Fruit fly (Drosophila melanogaster) whole organism, embryonic: Measurements from ENCODE around the gene CG7953.

Source experiments
- Awh ChIP-seq: fragments of 200-800 bp; sonication (Bioruptor generic); IDR thresholded peaks from 2 replicates; pipeline ENCODE4, ENCODE4 v1.3.6; 2022; ENCODE audit warnings: missing biosample characterization, missing genetic modification characterization
- BtbVII ChIP-seq: fragments of 200-800 bp; sonication (Bioruptor generic); optimal IDR thresholded peaks from 3 replicates; lab custom pipeline; 2017; ENCODE audit warnings: missing biosample characterization, mild to moderate bottlenecking, missing genetic modification characterization
- CG10321 ChIP-seq: fragments of 200-800 bp; sonication (Bioruptor generic); IDR thresholded peaks from 2 replicates; pipeline ENCODE4 v1.3.6; 2022; ENCODE audit warnings: missing biosample characterization, missing genetic modification characterization
- CG10543 ChIP-seq: fragments of 200-800 bp; sonication (Bioruptor generic); optimal IDR thresholded peaks from 3 replicates; lab custom pipeline; 2017; ENCODE audit warnings: missing biosample characterization, mild to moderate bottlenecking, missing genetic modification characterization, moderate library complexity
- CG10654 ChIP-seq: fragments of 200-800 bp; sonication (Bioruptor generic); optimal IDR thresholded peaks from 2 replicates; lab custom pipeline; 2016; ENCODE audit warnings: missing biosample characterization, missing genetic modification characterization
- CG10979 ChIP-seq: fragments of 200-800 bp; sonication (Bioruptor generic); optimal IDR thresholded peaks from 2 replicates; lab custom pipeline; 2018; ENCODE audit warnings: missing biosample characterization, mild to moderate bottlenecking, missing genetic modification characterization, moderate library complexity
- CG12299 ChIP-seq: fragments of 200-800 bp; sonication (Bioruptor generic); optimal IDR thresholded peaks from 2 replicates; lab custom pipeline; 2018; ENCODE audit warnings: missing biosample characterization, mild to moderate bottlenecking, missing genetic modification characterization
- CG12744 ChIP-seq: fragments of 200-800 bp; sonication (Bioruptor generic); optimal IDR thresholded peaks from 2 replicates; lab custom pipeline; 2016; ENCODE audit warnings: missing biosample characterization, missing genetic modification characterization
- CG13296 ChIP-seq: fragments of 200-800 bp; sonication (Bioruptor generic); optimal IDR thresholded peaks from 3 replicates; lab custom pipeline; 2018; ENCODE audit warnings: missing biosample characterization, mild to moderate bottlenecking, missing genetic modification characterization
- CG13624 ChIP-seq: fragments of 200-800 bp; sonication (Bioruptor generic); optimal IDR thresholded peaks from 2 replicates; lab custom pipeline; 2016; ENCODE audit warnings: missing biosample characterization, missing genetic modification characterization
- CG13775 ChIP-seq: fragments of 200-800 bp; sonication (Bioruptor generic); optimal IDR thresholded peaks from 3 replicates; lab custom pipeline; 2017; ENCODE audit warnings: missing biosample characterization, mild to moderate bottlenecking, missing genetic modification characterization
- CG30020 ChIP-seq: fragments of 200-800 bp; optimal IDR thresholded peaks from 2 replicates; lab custom pipeline; 2019; ENCODE audit warnings: missing biosample characterization, mild to moderate bottlenecking, missing genetic modification characterization, moderate library complexity
- CG31388 ChIP-seq: fragments of 200-800 bp; sonication (Bioruptor generic); optimal IDR thresholded peaks from 2 replicates; lab custom pipeline; 2016; ENCODE audit warnings: missing biosample characterization, missing genetic modification characterization
- CG6654 ChIP-seq: fragments of 200-800 bp; sonication (Bioruptor generic); optimal IDR thresholded peaks from 2 replicates; lab custom pipeline; 2017; ENCODE audit warnings: missing biosample characterization, mild to moderate bottlenecking, missing genetic modification characterization
- CG6813 ChIP-seq: fragments of 200-800 bp; sonication (Bioruptor generic); optimal IDR thresholded peaks from 2 replicates; lab custom pipeline; 2017; ENCODE audit warnings: missing biosample characterization, missing genetic modification characterization, mild to moderate bottlenecking, moderate library complexity, missing genetic modification reagents
- CG7556 ChIP-seq: fragments of 200-800 bp; sonication (Bioruptor generic); optimal IDR thresholded peaks from 2 replicates; lab custom pipeline; 2017; ENCODE audit warnings: missing biosample characterization, mild to moderate bottlenecking, missing genetic modification characterization
- CG7786 ChIP-seq: fragments of 200-800 bp; sonication (Bioruptor generic); optimal IDR thresholded peaks from 2 replicates; lab custom pipeline; 2016; ENCODE audit warnings: missing biosample characterization, missing genetic modification characterization
- CG8281 ChIP-seq: fragments of 200-800 bp; sonication (Bioruptor generic); optimal IDR thresholded peaks from 2 replicates; lab custom pipeline; 2018; ENCODE audit warnings: missing biosample characterization, mild to moderate bottlenecking, missing genetic modification characterization, moderate library complexity
- CoRest ChIP-seq: fragments of 200-800 bp; sonication (Bioruptor generic); optimal IDR thresholded peaks from 3 replicates; lab custom pipeline; 2018; ENCODE audit warnings: missing biosample characterization, mild to moderate bottlenecking, missing genetic modification characterization, moderate library complexity
- Dad ChIP-seq: fragments of 200-800 bp; sonication (Bioruptor generic); optimal IDR thresholded peaks from 3 replicates; lab custom pipeline; 2016; ENCODE audit warnings: missing biosample characterization, missing genetic modification characterization
- Dbx ChIP-seq: fragments of 200-800 bp; sonication (Bioruptor generic); IDR thresholded peaks from 3 replicates; pipeline ENCODE4 v1.3.6; 2022; ENCODE audit warnings: missing biosample characterization, missing genetic modification characterization
- Deaf1 ChIP-seq: fragments of 200-800 bp; optimal IDR thresholded peaks from 3 replicates; lab custom pipeline; 2019; ENCODE audit warnings: missing biosample characterization, mild to moderate bottlenecking, missing genetic modification characterization, moderate library complexity
- Doc2 ChIP-seq: fragments of 200-800 bp; sonication (Bioruptor generic); IDR thresholded peaks from 2 replicates; pipeline ENCODE4 v1.3.6; 2022; ENCODE audit warnings: missing biosample characterization, missing genetic modification characterization
- Dp ChIP-seq: fragments of 200-800 bp; sonication (Bioruptor generic); optimal IDR thresholded peaks from 2 replicates; lab custom pipeline; 2018; ENCODE audit warnings: missing biosample characterization, mild to moderate bottlenecking, missing genetic modification characterization, moderate library complexity
- Dref ChIP-seq: fragments of 200-800 bp; sonication (Bioruptor generic); IDR thresholded peaks from 2 replicates; pipeline ENCODE4 v1.3.6; 2022; ENCODE audit warnings: missing biosample characterization, missing genetic modification characterization
- Elba2 ChIP-seq: fragments of 200-800 bp; sonication (Bioruptor generic); optimal IDR thresholded peaks from 3 replicates; lab custom pipeline; 2016; ENCODE audit warnings: missing biosample characterization, missing genetic modification characterization
- Fer1 ChIP-seq: fragments of 200-800 bp; sonication (Bioruptor generic); optimal IDR thresholded peaks from 2 replicates; lab custom pipeline; 2017; ENCODE audit warnings: missing biosample characterization, mild to moderate bottlenecking, missing genetic modification characterization
- Gug ChIP-seq: fragments of 200-800 bp; sonication (Bioruptor generic); IDR thresholded peaks from 4 replicates; pipeline ENCODE4 v1.3.6; 2022; ENCODE audit warnings: missing biosample characterization, missing genetic modification characterization
- HLH54F ChIP-seq: fragments of 200-800 bp; sonication (Bioruptor generic); optimal IDR thresholded peaks from 3 replicates; lab custom pipeline; 2016; ENCODE audit warnings: missing biosample characterization, missing genetic modification characterization
- Med ChIP-seq: fragments of 200-800 bp; sonication (Bioruptor generic); peaks from one replicate; lab custom pipeline; 2016; ENCODE audit warnings: missing biosample characterization, missing genetic modification characterization, mild to moderate bottlenecking, inconsistent platforms, moderate library complexity
- Sox100B ChIP-seq: fragments of 200-800 bp; sonication (Bioruptor generic); optimal IDR thresholded peaks from 3 replicates; lab custom pipeline; 2018; ENCODE audit warnings: missing biosample characterization, mild to moderate bottlenecking, missing genetic modification characterization
- Xrp1 ChIP-seq: fragments of 200-800 bp; sonication (Bioruptor generic); IDR thresholded peaks from 2 replicates; pipeline ENCODE4 v1.3.6; 2022; ENCODE audit warnings: missing biosample characterization, missing genetic modification characterization
- bigmax ChIP-seq: fragments of 200-800 bp; sonication (Bioruptor generic); optimal IDR thresholded peaks from 2 replicates; lab custom pipeline; 2018; ENCODE audit warnings: missing biosample characterization, mild to moderate bottlenecking, missing genetic modification characterization
- chm ChIP-seq: fragments of 200-800 bp; sonication (Bioruptor generic); IDR thresholded peaks from 2 replicates; pipeline ENCODE4 v1.3.6; 2022; ENCODE audit warnings: missing biosample characterization, missing genetic modification characterization
- chn ChIP-seq: fragments of 200-800 bp; sonication (Bioruptor generic); optimal IDR thresholded peaks from 2 replicates; lab custom pipeline; 2016; ENCODE audit warnings: missing biosample characterization, missing genetic modification characterization
- crc ChIP-seq: fragments of 200-800 bp; sonication (Bioruptor generic); optimal IDR thresholded peaks from 2 replicates; lab custom pipeline; 2016; ENCODE audit warnings: missing biosample characterization, missing genetic modification characterization
- dan ChIP-seq: fragments of 200-800 bp; sonication (Bioruptor generic); IDR thresholded peaks from 2 replicates; pipeline ENCODE4 v1.3.6; 2022; ENCODE audit warnings: missing biosample characterization, missing genetic modification characterization
- dmrt99B ChIP-seq: fragments of 200-800 bp; sonication (Bioruptor generic); optimal IDR thresholded peaks from 2 replicates; lab custom pipeline; 2018; ENCODE audit warnings: missing biosample characterization, mild to moderate bottlenecking, missing genetic modification characterization, moderate library complexity
- fd3F ChIP-seq: fragments of 200-800 bp; sonication (Bioruptor generic); optimal IDR thresholded peaks from 2 replicates; lab custom pipeline; 2018; ENCODE audit warnings: missing biosample characterization, mild to moderate bottlenecking, missing genetic modification characterization, moderate library complexity
- ftz-f1 ChIP-seq: fragments of 200-800 bp; sonication (Bioruptor generic); optimal IDR thresholded peaks from 2 replicates; lab custom pipeline; 2016; ENCODE audit warnings: missing biosample characterization, missing genetic modification characterization
- gem ChIP-seq: fragments of 200-800 bp; sonication (Bioruptor generic); optimal IDR thresholded peaks from 2 replicates; lab custom pipeline; 2019; ENCODE audit warnings: missing biosample characterization, mild to moderate bottlenecking, missing genetic modification characterization, moderate library complexity
- her ChIP-seq: fragments of 200-800 bp; sonication (Bioruptor generic); optimal IDR thresholded peaks from 2 replicates; lab custom pipeline; 2016; ENCODE audit warnings: missing biosample characterization, missing genetic modification characterization
- maf-S ChIP-seq: fragments of 200-800 bp; sonication (Bioruptor generic); optimal IDR thresholded peaks from 2 replicates; lab custom pipeline; 2016; ENCODE audit warnings: missing biosample characterization, missing genetic modification characterization
- nom ChIP-seq: fragments of 200-800 bp; sonication (Bioruptor generic); optimal IDR thresholded peaks from 2 replicates; lab custom pipeline; 2017; ENCODE audit warnings: missing biosample characterization, missing genetic modification characterization, mild to moderate bottlenecking, moderate library complexity, missing genetic modification reagents
- phol ChIP-seq: fragments of 200-800 bp; sonication (Bioruptor generic); optimal IDR thresholded peaks from 3 replicates; lab custom pipeline; 2018; ENCODE audit warnings: missing biosample characterization, mild to moderate bottlenecking, missing genetic modification characterization, moderate library complexity
- pnt ChIP-seq: fragments of 200-800 bp; sonication (Bioruptor generic); optimal IDR thresholded peaks from 3 replicates; lab custom pipeline; 2016; ENCODE audit warnings: missing biosample characterization, missing genetic modification characterization
- ranshi ChIP-seq: fragments of 200-800 bp; sonication (Bioruptor generic); IDR thresholded peaks from 2 replicates; pipeline ENCODE4 v1.3.6; 2022; ENCODE audit warnings: missing biosample characterization, missing genetic modification characterization
- row ChIP-seq: fragments of 200-800 bp; sonication (Bioruptor generic); IDR thresholded peaks from 3 replicates; pipeline ENCODE4 v1.3.6; 2022; ENCODE audit warnings: missing biosample characterization, missing genetic modification characterization
- scrt ChIP-seq: fragments of 200-800 bp; sonication (Bioruptor generic); optimal IDR thresholded peaks from 2 replicates; lab custom pipeline; 2018; ENCODE audit warnings: missing biosample characterization, mild to moderate bottlenecking, missing genetic modification characterization, moderate library complexity
- sr ChIP-seq: fragments of 200-800 bp; sonication (Bioruptor generic); IDR thresholded peaks from 3 replicates; pipeline ENCODE4 v1.3.6; 2022; ENCODE audit warnings: missing biosample characterization, missing genetic modification characterization
- tgo ChIP-seq: fragments of 200-800 bp; sonication (Bioruptor generic); IDR thresholded peaks from 3 replicates; pipeline ENCODE4 v1.3.6; 2022; ENCODE audit warnings: missing biosample characterization, missing genetic modification characterization
- twi ChIP-seq: fragments of 200-800 bp; optimal IDR thresholded peaks from 2 replicates; lab custom pipeline; 2019; ENCODE audit warnings: missing biosample characterization, mild to moderate bottlenecking, missing genetic modification characterization, moderate library complexity

Gene CG7953

dm6 chr2L:13835959-13836358 lies 11.8 kb upstream of the CG7953 start (continued):
- TF ChIP-seq dmrt99B (tag; lab: Kevin White, UChicago): no peak
- TF ChIP-seq Dad (GFP tag; lab: Kevin White, UChicago): no peak
- no peak for TF ChIP-seq BtbVII (GFP tag; lab: Kevin White, UChicago)
- TF ChIP-seq chm: 0 out of 2 replicates have a peak, but pooled peaks have one; percentile 31
- TF ChIP-seq gem (tag; lab: Kevin White, UChicago): no peak
- no peak for TF ChIP-seq phol (tag; lab: Kevin White, UChicago)
- no peak for TF ChIP-seq CG30020 (tag; lab: Kevin White, UChicago)
- no peak for TF ChIP-seq CG6654 (GFP tag; lab: Kevin White, UChicago)
- TF ChIP-seq sr: peak; percentile 71; the same call in 2 of the 3 replicates
- no peak for TF ChIP-seq twi
- TF ChIP-seq chn (GFP tag; lab: Kevin White, UChicago): no peak
- TF ChIP-seq Doc2 (GFP tag; lab: Robert Waterston, UW): 0 out of 2 replicates have a peak, but pooled peaks have one; percentile 13
- no peak for TF ChIP-seq Deaf1
- TF ChIP-seq CG31388 (GFP tag; lab: Kevin White, UChicago): no peak
- peak; percentile 64 for TF ChIP-seq Med
- 0 out of 2 replicates have a peak, but pooled peaks have one; percentile 22 for TF ChIP-seq Awh (GFP tag; lab: Robert Waterston, UW)
- TF ChIP-seq CG10654 (GFP tag; lab: Kevin White, UChicago): no peak
- no peak for TF ChIP-seq CG13624 (GFP tag; lab: Kevin White, UChicago)
- TF ChIP-seq CG12744 (GFP tag; lab: Kevin White, UChicago): no peak
- no peak for TF ChIP-seq CG8281 (tag; lab: Kevin White, UChicago)
- TF ChIP-seq dan (GFP tag; lab: Robert Waterston, UW): no peak
- TF ChIP-seq CG12299: no peak
- peak; percentile 60 for TF ChIP-seq CG13775 (GFP tag; lab: Kevin White, UChicago)
- TF ChIP-seq tgo (GFP tag; lab: Robert Waterston, UW): no peak
- TF ChIP-seq scrt (GFP tag; lab: Kevin White, UChicago): no peak
- TF ChIP-seq Dref (GFP tag; lab: Robert Waterston, UW): no peak
- no peak for TF ChIP-seq CG13296 (GFP tag; lab: Kevin White, UChicago)
- TF ChIP-seq Fer1 (GFP tag; lab: Kevin White, UChicago): no peak
- TF ChIP-seq fd3F (GFP tag; lab: Kevin White, UChicago): no peak
- no peak for TF ChIP-seq CG10979
- TF ChIP-seq CoRest (tag; lab: Kevin White, UChicago): no peak
- TF ChIP-seq ftz-f1 (GFP tag; lab: Kevin White, UChicago): no peak
- TF ChIP-seq Dp (GFP tag; lab: Kevin White, UChicago): no peak
- no peak for TF ChIP-seq Xrp1
- no peak for TF ChIP-seq ranshi (GFP tag; lab: Robert Waterston, UW)
- TF ChIP-seq nom (GFP tag; lab: Kevin White, UChicago): no peak
- TF ChIP-seq CG7786 (GFP tag; lab: Kevin White, UChicago): no peak
- TF ChIP-seq row: no peak
- TF ChIP-seq Elba2 (GFP tag; lab: Kevin White, UChicago): no peak
- TF ChIP-seq Dbx (GFP tag; lab: Robert Waterston, UW): 0 out of 3 replicates have a peak, but pooled peaks have one; percentile 9
- no peak for TF ChIP-seq CG10321 (GFP tag; lab: Robert Waterston, UW)
- no peak for TF ChIP-seq maf-S
- no peak for TF ChIP-seq pnt (GFP tag; lab: Kevin White, UChicago)
- no peak for TF ChIP-seq CG7556
- TF ChIP-seq her (GFP tag; lab: Kevin White, UChicago): no peak
- TF ChIP-seq CG6813 (GFP tag; lab: Kevin White, UChicago): no peak
- no peak for TF ChIP-seq bigmax
- TF ChIP-seq Sox100B (GFP tag; lab: Kevin White, UChicago): no peak
- no peak for TF ChIP-seq HLH54F (GFP tag; lab: Kevin White, UChicago)
- no peak for TF ChIP-seq CG10543 (GFP tag; lab: Kevin White, UChicago)
- no peak for TF ChIP-seq crc (GFP tag; lab: Kevin White, UChicago)
- TF ChIP-seq Gug (GFP tag; lab: Robert Waterston, UW): no peak
